Worm (Caenorhabditis elegans): ENCODE measurements around the gene mksr-1.

The mksr-1 gene

DNA sequence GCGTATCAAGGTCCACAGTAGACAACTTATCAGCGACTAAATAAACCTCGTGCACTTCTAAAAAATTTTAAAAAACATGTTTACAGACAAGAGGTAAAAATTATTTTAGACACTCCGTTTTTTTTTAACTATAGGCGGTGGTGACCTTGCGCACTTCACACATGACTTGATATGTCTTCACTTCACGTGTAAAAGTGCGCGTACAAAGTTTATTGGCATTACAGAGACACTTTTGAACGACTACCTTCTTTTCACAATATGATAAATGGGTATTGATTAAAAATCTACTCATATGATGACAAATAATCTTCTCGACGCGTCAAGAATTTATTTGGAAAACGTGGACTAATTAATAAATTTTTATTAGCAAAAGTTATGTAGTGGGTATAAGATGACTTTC lies 42.2 kb downstream of the mksr-1 start:
- TF ChIP-seq hnd-1 (tag; optimal IDR thresholded peaks at IDR 0.05) (no peak), tbx-37 (GFP tag; conservative IDR thresholded peaks at IDR 0.05) (no peak), flt-1 (GFP tag; IDR thresholded peaks at IDR 0.05) (no peak), ama-1 (optimal IDR thresholded peaks at IDR 0.05) (no peak), hmbx-1 (tag; optimal IDR thresholded peaks at IDR 0.05) (no peak), ets-7 (tag; optimal IDR thresholded peaks at IDR 0.05) (no peak), sea-1 (GFP tag; conservative IDR thresholded peaks at IDR 0.05) (no peak), ceh-36 (tag; optimal IDR thresholded peaks at IDR 0.05) (no peak), tra-4 (tag; optimal IDR thresholded peaks at IDR 0.05) (no peak), tbx-11 (GFP tag; IDR thresholded peaks at IDR 0.05) (no peak), ceh-13 (GFP tag; optimal IDR thresholded peaks at IDR 0.05) (no peak)

DNA sequence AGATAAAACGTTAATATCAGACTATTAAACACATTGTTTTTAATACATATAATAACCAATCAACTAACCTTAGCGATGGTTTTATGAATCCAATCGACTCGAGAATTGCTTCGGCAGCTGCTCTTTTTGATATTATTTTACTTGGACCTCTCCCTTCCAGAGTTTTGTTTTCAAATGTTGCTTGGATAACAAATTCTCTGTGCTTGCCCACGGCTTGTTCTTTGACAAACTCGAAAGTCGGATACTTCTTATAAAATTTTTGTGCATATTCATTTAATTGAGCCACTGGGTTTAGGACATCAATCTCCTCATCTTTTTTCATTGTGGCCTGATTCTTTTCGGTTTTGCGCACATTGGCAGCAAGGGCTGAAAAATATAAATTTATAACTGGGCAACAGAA lies 43.9 kb downstream of the mksr-1 start, which contains the start of gene F55A4.3:
Gene F55A4.3, minus strand, starts transcription at position 101 of the 400 bp plus-strand sequence.
- TF ChIP-seq tbx-11 (GFP tag; IDR thresholded peaks at IDR 0.05) (no peak), ets-7 (tag; optimal IDR thresholded peaks at IDR 0.05) (no peak), scrt-1 (GFP tag; IDR thresholded peaks at IDR 0.05) (no peak), pes-1 (GFP tag; IDR thresholded peaks at IDR 0.05) (no peak), aly-1 (tag; optimal IDR thresholded peaks at IDR 0.05) (no peak), tra-4 (tag; optimal IDR thresholded peaks at IDR 0.05) (no peak), sea-1 (GFP tag; conservative IDR thresholded peaks at IDR 0.05) (no peak), ceh-13 (GFP tag; optimal IDR thresholded peaks at IDR 0.05) (no peak), ceh-36 (tag; optimal IDR thresholded peaks at IDR 0.05) (no peak), B0310.2 (tag; optimal IDR thresholded peaks at IDR 0.05) (no peak), hmg-4 (GFP tag; optimal IDR thresholded peaks at IDR 0.05) (no peak), F13C5.2 (tag; optimal IDR thresholded peaks at IDR 0.05) (no peak), hnd-1 (tag; optimal IDR thresholded peaks at IDR 0.05) (no peak), ama-1 (optimal IDR thresholded peaks at IDR 0.05) (no peak), hmbx-1 (tag; optimal IDR thresholded peaks at IDR 0.05) (no peak), flt-1 (GFP tag; IDR thresholded peaks at IDR 0.05) (no peak), tbx-37 (GFP tag; conservative IDR thresholded peaks at IDR 0.05) (no peak)

DNA sequence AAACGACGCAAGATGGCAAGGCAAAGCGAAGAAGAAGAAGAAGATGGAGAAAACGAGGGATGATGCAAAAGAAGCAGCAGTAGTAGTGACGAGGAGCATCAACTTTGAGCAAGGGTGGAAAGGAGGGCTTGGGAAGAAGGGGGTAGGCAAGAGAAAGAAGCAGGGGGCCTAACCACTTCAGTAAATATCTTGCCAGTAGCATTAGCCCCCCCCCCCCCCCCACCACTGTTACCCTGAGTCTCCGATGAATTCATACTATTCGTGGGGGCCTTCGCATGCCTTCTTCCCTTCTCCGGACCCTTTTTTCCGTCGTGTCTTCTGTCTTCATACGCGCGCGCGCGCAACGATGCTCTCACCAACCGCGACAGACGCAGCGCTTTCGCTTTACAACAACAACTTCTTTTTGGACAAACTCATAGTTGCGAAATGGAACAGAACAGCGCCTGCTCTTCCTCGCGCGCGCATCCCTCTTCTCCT lies 47.1 kb downstream of the mksr-1 start:
- TF ChIP-seq F13C5.2 (tag; optimal IDR thresholded peaks at IDR 0.05) (peak; percentile 22), ama-1 (optimal IDR thresholded peaks at IDR 0.05) (no peak), tra-4 (tag; optimal IDR thresholded peaks at IDR 0.05) (no peak), ceh-36 (tag; optimal IDR thresholded peaks at IDR 0.05) (no peak), aly-1 (tag; optimal IDR thresholded peaks at IDR 0.05) (no peak), hnd-1 (tag; optimal IDR thresholded peaks at IDR 0.05) (no peak), hmg-4 (GFP tag; optimal IDR thresholded peaks at IDR 0.05) (peak; percentile 79)

DNA sequence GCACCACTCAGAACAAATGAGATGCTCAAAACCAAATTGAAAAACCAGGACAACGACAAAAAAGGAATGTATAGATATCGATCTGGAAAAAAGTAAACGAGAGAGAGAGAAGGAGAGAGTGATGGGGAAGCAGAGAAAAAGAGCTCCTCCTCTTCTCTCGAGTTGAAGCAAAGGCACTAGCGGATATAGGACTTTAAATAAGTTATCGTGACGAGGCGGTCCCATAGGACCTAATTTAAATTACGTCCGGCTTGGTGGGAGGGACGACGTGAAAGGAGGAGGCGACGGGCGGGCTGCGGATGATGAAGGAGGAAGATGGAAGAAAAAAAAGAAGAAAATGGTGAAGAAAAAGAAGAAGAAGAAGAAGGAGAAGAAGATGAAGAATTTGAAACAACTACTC lies 50.3 kb downstream of the mksr-1 start:
- TF ChIP-seq hnd-1 (tag; optimal IDR thresholded peaks at IDR 0.05) (no peak), tbx-11 (GFP tag; IDR thresholded peaks at IDR 0.05) (no peak), ets-7 (tag; optimal IDR thresholded peaks at IDR 0.05) (no peak), ama-1 (optimal IDR thresholded peaks at IDR 0.05) (no peak), hmg-4 (GFP tag; optimal IDR thresholded peaks at IDR 0.05) (no peak), scrt-1 (GFP tag; IDR thresholded peaks at IDR 0.05) (no peak), B0310.2 (tag; optimal IDR thresholded peaks at IDR 0.05) (no peak), hmbx-1 (tag; optimal IDR thresholded peaks at IDR 0.05) (no peak), tra-4 (tag; optimal IDR thresholded peaks at IDR 0.05) (no peak), flt-1 (GFP tag; IDR thresholded peaks at IDR 0.05) (no peak), aly-1 (tag; optimal IDR thresholded peaks at IDR 0.05) (no peak), F13C5.2 (tag; optimal IDR thresholded peaks at IDR 0.05) (no peak), sea-1 (GFP tag; conservative IDR thresholded peaks at IDR 0.05) (no peak), ceh-36 (tag; optimal IDR thresholded peaks at IDR 0.05) (no peak)

DNA sequence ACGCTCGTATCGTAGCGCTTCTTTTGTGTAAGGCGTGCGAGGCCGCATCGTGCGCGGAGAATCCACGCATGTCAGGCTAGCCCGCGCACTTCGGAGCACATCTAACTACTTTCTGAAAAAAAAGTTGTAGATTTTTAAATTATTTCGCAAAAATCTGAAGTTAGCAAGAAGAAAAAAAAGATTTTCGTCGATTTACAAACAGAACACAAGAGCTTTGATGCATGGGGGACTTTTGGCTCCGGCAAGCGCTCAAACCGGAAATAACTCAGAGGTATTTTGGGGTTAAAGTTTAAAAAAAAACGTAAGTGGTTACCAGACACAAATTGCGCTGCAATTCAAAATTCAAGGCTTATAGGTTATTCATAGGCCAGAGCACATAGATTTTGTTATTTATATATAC lies 51.5 kb downstream of the mksr-1 start, which contains the start of the genes F55A4.13 and nlf-1:
Gene F55A4.13, minus strand, starts transcription at position 101 of the 400 bp plus-strand sequence.
Gene nlf-1, minus strand, starts transcription at position 112 of the 400 bp plus-strand sequence.
- TF ChIP-seq ama-1 (optimal IDR thresholded peaks at IDR 0.05), result no peak
- TF ChIP-seq ceh-13 (GFP tag; optimal IDR thresholded peaks at IDR 0.05), result no peak
- TF ChIP-seq hmg-4 (GFP tag; optimal IDR thresholded peaks at IDR 0.05), result no peak
- TF ChIP-seq pes-1 (GFP tag; IDR thresholded peaks at IDR 0.05), result no peak
- no peak for TF ChIP-seq F13C5.2 (tag; optimal IDR thresholded peaks at IDR 0.05)
- TF ChIP-seq tbx-11 (GFP tag; IDR thresholded peaks at IDR 0.05), result no peak
- TF ChIP-seq aly-1 (tag; optimal IDR thresholded peaks at IDR 0.05), result no peak
- no peak for TF ChIP-seq ets-7 (tag; optimal IDR thresholded peaks at IDR 0.05)
- no peak for TF ChIP-seq hnd-1 (tag; optimal IDR thresholded peaks at IDR 0.05)
- no peak for TF ChIP-seq ceh-36 (tag; optimal IDR thresholded peaks at IDR 0.05)
- no peak for TF ChIP-seq flt-1 (GFP tag; IDR thresholded peaks at IDR 0.05)
- TF ChIP-seq hmbx-1 (tag; optimal IDR thresholded peaks at IDR 0.05), result no peak
- TF ChIP-seq tbx-37 (GFP tag; conservative IDR thresholded peaks at IDR 0.05), result no peak
- TF ChIP-seq tra-4 (tag; optimal IDR thresholded peaks at IDR 0.05), result no peak
- no peak for TF ChIP-seq sea-1 (GFP tag; conservative IDR thresholded peaks at IDR 0.05)
- no peak for TF ChIP-seq scrt-1 (GFP tag; IDR thresholded peaks at IDR 0.05)
- no peak for TF ChIP-seq B0310.2 (tag; optimal IDR thresholded peaks at IDR 0.05)
